Worm (Caenorhabditis elegans) whole organism, young adult: Measurements from ENCODE around the gene R05G6.4.
A peak's percentile ranks its signal among the peaks of the same experiment; 100 is the strongest.

ENCODE experiments used
- C06A6.2 ChIP-seq: fragments of 200-800 bp; sonication (Bioruptor generic); conservative IDR thresholded peaks from 2 replicates; pipeline ENCODE4 v1.3.6; 2022; ENCODE audit warnings: missing genetic modification characterization, missing compliant biosample characterization
- F37B4.10 ChIP-seq: fragments of 200-800 bp; sonication (Bioruptor generic); IDR thresholded peaks from 2 replicates; pipeline ENCODE4 v1.3.6; 2022; ENCODE audit warnings: missing genetic modification characterization, missing compliant biosample characterization
- F57A8.1 ChIP-seq: fragments of 200-800 bp; sonication (Bioruptor generic); optimal IDR thresholded peaks from 2 replicates; lab custom pipeline; 2018; ENCODE audit warnings: mild to moderate bottlenecking, missing genetic modification characterization, moderate library complexity, missing compliant biosample characterization
- K12H6.12 ChIP-seq: fragments of 200-800 bp; sonication (Bioruptor generic); optimal IDR thresholded peaks from 2 replicates; lab custom pipeline; 2018; ENCODE audit warnings: mild to moderate bottlenecking, missing genetic modification characterization, missing compliant biosample characterization
- T07F8.4 ChIP-seq: sonication (generic microtip); optimal IDR thresholded peaks from 2 replicates; lab custom pipeline; 2016; ENCODE audit warnings: mild to moderate bottlenecking, missing genetic modification characterization, moderate library complexity, missing compliant biosample characterization
- Y53F4B.3 ChIP-seq: fragments of 200-800 bp; sonication (Bioruptor generic); IDR thresholded peaks from 2 replicates; pipeline ENCODE4 v1.3.6; 2022; ENCODE audit warnings: missing genetic modification reagents, missing genetic modification characterization, missing compliant biosample characterization
- Y53G8AR.9 ChIP-seq: fragments of 200-800 bp; sonication (Bioruptor generic); conservative IDR thresholded peaks from 2 replicates; pipeline ENCODE4 v1.3.6; 2022; ENCODE audit warnings: missing genetic modification reagents, missing genetic modification characterization, missing compliant biosample characterization
- Y67H2A.10 ChIP-seq: fragments of 200-800 bp; sonication (Bioruptor generic); conservative IDR thresholded peaks from 2 replicates; pipeline ENCODE4 v1.3.6; 2022; ENCODE audit warnings: missing genetic modification reagents, missing genetic modification characterization, missing compliant biosample characterization
- Y79H2A.3 ChIP-seq: fragments of 200-800 bp; sonication (Bioruptor generic); conservative IDR thresholded peaks from 2 replicates; pipeline ENCODE4 v1.3.6; 2022; ENCODE audit warnings: missing genetic modification reagents, missing genetic modification characterization, missing compliant biosample characterization
- Y95B8A.8 ChIP-seq: fragments of 200-800 bp; sonication (Bioruptor generic); IDR thresholded peaks from 2 replicates; pipeline ENCODE4 v1.3.6; 2022; ENCODE audit warnings: missing genetic modification reagents, missing genetic modification characterization, missing compliant biosample characterization
- ZK185.1 ChIP-seq: sonication (generic microtip); optimal IDR thresholded peaks from 2 replicates; lab custom pipeline; 2016; ENCODE audit warnings: mild to moderate bottlenecking, missing genetic modification characterization, missing compliant biosample characterization; ENCODE audit not compliant: poor library complexity, severe bottlenecking
- aptf-3 ChIP-seq: fragments of 200-800 bp; sonication (Bioruptor generic); IDR thresholded peaks from 2 replicates; pipeline ENCODE4 v1.3.6; 2022; ENCODE audit warnings: missing genetic modification characterization, missing compliant biosample characterization
- attf-5 ChIP-seq: fragments of 200-800 bp; sonication (Bioruptor generic); optimal IDR thresholded peaks from 2 replicates; lab custom pipeline; 2018; ENCODE audit warnings: mild to moderate bottlenecking, missing genetic modification characterization, missing compliant biosample characterization
- cebp-2 ChIP-seq: fragments of 200-800 bp; sonication (Bioruptor generic); IDR thresholded peaks from 2 replicates; pipeline ENCODE4 v1.3.6; 2022; ENCODE audit warnings: missing genetic modification characterization, missing compliant biosample characterization
- die-1 ChIP-seq: sonication (generic microtip); optimal IDR thresholded peaks from 2 replicates; lab custom pipeline; 2016; ENCODE audit warnings: missing genotype, mild to moderate bottlenecking, missing genetic modification characterization, missing compliant biosample characterization
- dpl-1 ChIP-seq: fragments of 150-350 bp; optimal IDR thresholded peaks from 2 replicates; lab custom pipeline; 2014; ENCODE audit warnings: missing biosample characterization, missing genetic modification reagents, missing genetic modification characterization
- egl-18 ChIP-seq: fragments of 200-800 bp; sonication (Bioruptor generic); IDR thresholded peaks from 2 replicates; pipeline ENCODE4 v1.3.6; 2022; ENCODE audit warnings: missing genetic modification reagents, missing genetic modification characterization, missing compliant biosample characterization
- ets-4 ChIP-seq: fragments of 200-800 bp; sonication (Bioruptor generic); optimal IDR thresholded peaks from 2 replicates; lab custom pipeline; 2018; ENCODE audit warnings: mild to moderate bottlenecking, missing genetic modification characterization, missing compliant biosample characterization
- fkh-3 ChIP-seq: sonication (generic microtip); optimal IDR thresholded peaks from 2 replicates; lab custom pipeline; 2016; ENCODE audit warnings: mild to moderate bottlenecking, missing genetic modification characterization, missing compliant biosample characterization
- him-1 ChIP-seq: sonication (generic microtip); optimal IDR thresholded peaks from 2 replicates; lab custom pipeline; 2016; ENCODE audit warnings: missing genotype, missing genetic modification reagents, missing genetic modification characterization, missing compliant biosample characterization
- hlh-26 ChIP-seq: fragments of 200-800 bp; sonication (Bioruptor generic); conservative IDR thresholded peaks from 2 replicates; pipeline ENCODE4 v1.3.6; 2022; ENCODE audit warnings: missing genetic modification reagents, missing genetic modification characterization, missing compliant biosample characterization
- hmg-1.2 ChIP-seq: fragments of 200-800 bp; sonication (Bioruptor generic); IDR thresholded peaks from 2 replicates; pipeline ENCODE4 v1.3.6; 2022; ENCODE audit warnings: missing genetic modification reagents, missing genetic modification characterization, missing compliant biosample characterization
- hrde-1 ChIP-seq: sonication (generic microtip); optimal IDR thresholded peaks from 2 replicates; lab custom pipeline; 2016; ENCODE audit warnings: missing genetic modification characterization, mild to moderate bottlenecking, missing compliant biosample characterization, moderate library complexity, missing genotype, missing genetic modification reagents, borderline replicate concordance
- lag-1 ChIP-seq: fragments of 200-800 bp; sonication (Bioruptor generic); IDR thresholded peaks from 2 replicates; pipeline ENCODE4 v1.3.6; 2022; ENCODE audit warnings: missing genetic modification reagents, missing genetic modification characterization, missing compliant biosample characterization
- let-526 ChIP-seq: fragments of 200-800 bp; sonication (Bioruptor generic); IDR thresholded peaks from 2 replicates; pipeline ENCODE4 v1.3.6; 2022; ENCODE audit warnings: missing genetic modification reagents, missing genetic modification characterization, missing compliant biosample characterization
- let-607 ChIP-seq, 2 experiments: fragments of 200-800 bp in 1 of 2; sonication (Bioruptor generic) in 1 of 2; sonication (generic microtip) in 1 of 2; optimal IDR thresholded peaks; 2 replicates each; lab custom pipeline; 2016 to 2018; ENCODE audit warnings: mild to moderate bottlenecking in 2 of 2, missing compliant biosample characterization in 2 of 2, missing genetic modification characterization in 2 of 2, moderate library complexity in 2 of 2, missing genotype in 1 of 2
- lin-40 ChIP-seq: sonication (generic microtip); optimal IDR thresholded peaks from 2 replicates; lab custom pipeline; 2016; ENCODE audit warnings: missing genetic modification characterization, mild to moderate bottlenecking, missing compliant biosample characterization, missing genotype, missing genetic modification reagents
- lir-1 ChIP-seq: fragments of 200-800 bp; sonication (Bioruptor generic); conservative IDR thresholded peaks from 2 replicates; pipeline ENCODE4 v1.3.6; 2022; ENCODE audit warnings: missing genetic modification reagents, missing genetic modification characterization, missing compliant biosample characterization
- lsl-1 ChIP-seq: fragments of 200-800 bp; sonication (Bioruptor generic); optimal IDR thresholded peaks from 2 replicates; lab custom pipeline; 2018; ENCODE audit warnings: mild to moderate bottlenecking, missing genetic modification characterization, moderate library complexity, missing compliant biosample characterization
- madf-10 ChIP-seq: sonication (generic microtip); optimal IDR thresholded peaks from 2 replicates; lab custom pipeline; 2016; ENCODE audit warnings: mild to moderate bottlenecking, missing genetic modification characterization, missing compliant biosample characterization
- madf-6 ChIP-seq: fragments of 200-800 bp; sonication (Bioruptor generic); IDR thresholded peaks from 2 replicates; pipeline ENCODE4 v1.3.6; 2022; ENCODE audit warnings: missing genetic modification reagents, missing genetic modification characterization, missing compliant biosample characterization
- mcd-1 ChIP-seq: fragments of 200-800 bp; sonication (Bioruptor generic); IDR thresholded peaks from 2 replicates; pipeline ENCODE4 v1.3.6; 2022; ENCODE audit warnings: missing genetic modification reagents, missing genetic modification characterization, missing compliant biosample characterization
- mel-28 ChIP-seq: sonication (generic microtip); optimal IDR thresholded peaks from 2 replicates; lab custom pipeline; 2016; ENCODE audit warnings: borderline replicate concordance, mild to moderate bottlenecking, missing genetic modification characterization, missing compliant biosample characterization
- nfyb-1 ChIP-seq: fragments of 200-800 bp; sonication (Bioruptor generic); IDR thresholded peaks from 2 replicates; pipeline ENCODE4 v1.3.6; 2022; ENCODE audit warnings: missing genetic modification reagents, missing genetic modification characterization, missing compliant biosample characterization
- nhr-80 ChIP-seq: sonication (generic microtip); optimal IDR thresholded peaks from 2 replicates; lab custom pipeline; 2016; ENCODE audit warnings: missing genetic modification characterization, missing compliant biosample characterization
- nhr-90 ChIP-seq: sonication (generic microtip); optimal IDR thresholded peaks from 2 replicates; lab custom pipeline; 2016; ENCODE audit warnings: missing genotype, mild to moderate bottlenecking, missing genetic modification characterization, missing compliant biosample characterization
- rcor-1 ChIP-seq: fragments of 200-800 bp; sonication (Bioruptor generic); IDR thresholded peaks from 2 replicates; pipeline ENCODE4 v1.3.6; 2022; ENCODE audit warnings: missing genetic modification reagents, missing genetic modification characterization, missing compliant biosample characterization
- snpc-4 ChIP-seq, 5 experiments: fragments of 150-350 bp in 1 of 5; sonication (generic microtip) in 4 of 5; optimal IDR thresholded peaks; 2 replicates each; lab custom pipeline; 2014 to 2018; ENCODE audit warnings: missing genetic modification characterization in 5 of 5, missing biosample characterization in 3 of 5, antibody characterized with exemption in 2 of 5, mild to moderate bottlenecking in 2 of 5, missing compliant biosample characterization in 2 of 5, missing genotype in 2 of 5, moderate library complexity in 2 of 5, missing genetic modification reagents in 1 of 5
- sptf-2 ChIP-seq: fragments of 200-800 bp; sonication (Bioruptor generic); optimal IDR thresholded peaks from 2 replicates; lab custom pipeline; 2018; ENCODE audit warnings: mild to moderate bottlenecking, missing genetic modification characterization, missing compliant biosample characterization
- tbp1 ChIP-seq: fragments of 200-800 bp; sonication (Bioruptor generic); optimal IDR thresholded peaks from 2 replicates; lab custom pipeline; 2018; ENCODE audit warnings: mild to moderate bottlenecking, missing genetic modification characterization, missing compliant biosample characterization
- tlf-1 ChIP-seq: fragments of 200-800 bp; sonication (Bioruptor generic); optimal IDR thresholded peaks from 2 replicates; lab custom pipeline; 2018; ENCODE audit warnings: mild to moderate bottlenecking, missing genetic modification characterization, missing compliant biosample characterization
- xnd-1 ChIP-seq: sonication (generic microtip); optimal IDR thresholded peaks from 2 replicates; lab custom pipeline; 2016; ENCODE audit warnings: missing genotype, missing genetic modification reagents, missing genetic modification characterization, missing compliant biosample characterization
- zim-3 ChIP-seq: sonication (generic microtip); optimal IDR thresholded peaks from 2 replicates; lab custom pipeline; 2017; ENCODE audit warnings: mild to moderate bottlenecking, missing genetic modification characterization, moderate library complexity, missing compliant biosample characterization
- ztf-25 ChIP-seq: fragments of 200-800 bp; sonication (Bioruptor generic); IDR thresholded peaks from 2 replicates; pipeline ENCODE4 v1.3.6; 2022; ENCODE audit warnings: missing genetic modification reagents, missing genetic modification characterization, missing compliant biosample characterization

The R05G6.4 gene

ce11 chrIV:7551254-7551653, 38.2 kb downstream of the R05G6.4 start (continued):
- TF ChIP-seq K12H6.12 (tag; lab: Kevin White, UChicago) (no peak), tlf-1 (GFP tag; lab: Kevin White, UChicago) (peak; percentile 16), madf-6 (peak; percentile 42; the same call in 1 of the 2 replicates), Y95B8A.8 (GFP tag; lab: Robert Waterston, UW) (peak; percentile 43; the same call in 1 of the 2 replicates), hrde-1 (tag; lab: Kevin White, UChicago) (peak; percentile 69), attf-5 (GFP tag; lab: Kevin White, UChicago) (no peak), rcor-1 (GFP tag; lab: Robert Waterston, UW) (no peak), nfyb-1 (GFP tag; lab: Robert Waterston, UW) (0 out of 2 replicates have a peak, but pooled peaks have one; percentile 14), nhr-90 (tag; lab: Kevin White, UChicago) (no peak)

- TF ChIP-seq ets-4 (GFP tag; lab: Kevin White, UChicago) (no peak), tbp1 (GFP tag; lab: Kevin White, UChicago) (no peak), F37B4.10 (GFP tag; lab: Robert Waterston, UW) (no peak), Y79H2A.3 (GFP tag; lab: Robert Waterston, UW) (no peak), F57A8.1 (GFP tag; lab: Kevin White, UChicago) (no peak), zim-3 (tag; lab: Kevin White, UChicago) (no peak), dpl-1 (no peak), hlh-26 (GFP tag; lab: Robert Waterston, UW) (no peak), him-1 (tag; lab: Kevin White, UChicago) (no peak), cebp-2 (no peak), ztf-25 (no peak), lsl-1 (GFP tag; lab: Kevin White, UChicago) (no peak), Y67H2A.10 (GFP tag; lab: Robert Waterston, UW) (no peak), die-1 (no peak), sptf-2 (GFP tag; lab: Kevin White, UChicago) (no peak), attf-5 (GFP tag; lab: Kevin White, UChicago) (no peak)
These were observed 39.1 kb downstream of the R05G6.4 start for ce11 chrIV:7552100-7552499.

ce11 chrIV:7552958-7553553, 40.0 kb downstream of the R05G6.4 start, which contains the start of gene dif-1:
Gene dif-1 (minus strand): TSS chrIV:7553008.
- TF ChIP-seq lin-40 (peak; percentile 34), lir-1 (GFP tag; lab: Robert Waterston, UW) (no peak), let-607 (tag; optimal IDR thresholded peaks at IDR 0.05; lab: Kevin White, UChicago) (peak in 1 of 2 experiments; percentile 47), mcd-1 (GFP tag; lab: Robert Waterston, UW) (no peak), fkh-3 (tag; lab: Kevin White, UChicago) (no peak), nhr-80 (tag; lab: Kevin White, UChicago) (peak; percentile 64), sptf-2 (GFP tag; lab: Kevin White, UChicago) (no peak), Y53F4B.3 (GFP tag; lab: Robert Waterston, UW) (no peak), madf-10 (tag; lab: Kevin White, UChicago) (no peak), egl-18 (GFP tag; lab: Robert Waterston, UW) (no peak), T07F8.4 (tag; lab: Kevin White, UChicago) (no peak), lag-1 (GFP tag; lab: Robert Waterston, UW) (no peak), Y95B8A.8 (GFP tag; lab: Robert Waterston, UW) (no peak), C06A6.2 (GFP tag; lab: Robert Waterston, UW) (no peak), snpc-4 (GFP tag; optimal IDR thresholded peaks at IDR 0.05; lab: Kevin White, UChicago) (no peak), snpc-4 (tag; optimal IDR thresholded peaks at IDR 0.05; lab: Kevin White, UChicago) (peak in 1 of 4 experiments; percentile 43), ZK185.1 (tag; lab: Kevin White, UChicago) (no peak), aptf-3 (no peak), hmg-1.2 (peak; percentile 91), xnd-1 (tag; lab: Kevin White, UChicago) (no peak), Y53G8AR.9 (0 out of 2 replicates have a peak, but pooled peaks have one; percentile 51), mel-28 (tag; lab: Kevin White, UChicago) (no peak), let-526 (GFP tag; lab: Robert Waterston, UW) (no peak)
